Worm (Caenorhabditis elegans) whole organism, young adult: Measurements from ENCODE around the gene mel-11.

Source experiments
- C17E4.6 ChIP-seq: fragments of 200-800 bp; sonication (Bioruptor generic); IDR thresholded peaks from 2 replicates; pipeline ENCODE4 v1.3.6; 2022; ENCODE audit warnings: missing genetic modification reagents, missing genetic modification characterization, missing compliant biosample characterization
- F55B11.4 ChIP-seq: sonication (generic microtip); optimal IDR thresholded peaks from 2 replicates; lab custom pipeline; 2016; ENCODE audit warnings: missing compliant biosample characterization, missing genetic modification characterization, borderline replicate concordance; ENCODE audit not compliant: insufficient read depth
- T26A5.8 ChIP-seq: sonication (generic microtip); optimal IDR thresholded peaks from 2 replicates; lab custom pipeline; 2016; ENCODE audit warnings: missing genetic modification characterization, missing compliant biosample characterization
- ama-1 ChIP-seq, 3 experiments: fragments of 150-350 bp in 1 of 3; sonication (generic microtip) in 2 of 3; optimal IDR thresholded peaks; 2 replicates each; lab custom pipeline; 2014 to 2018; ENCODE audit warnings: missing biosample characterization in 2 of 3, missing genetic modification characterization in 2 of 3, missing genetic modification reagents in 2 of 3
- efl-1 ChIP-seq: fragments of 150-350 bp; optimal IDR thresholded peaks from 2 replicates; lab custom pipeline; 2014; ENCODE audit warnings: missing biosample characterization, missing genetic modification reagents, missing genetic modification characterization
- ekl-4 ChIP-seq: fragments of 200-800 bp; sonication (Bioruptor generic); IDR thresholded peaks from 2 replicates; pipeline ENCODE4 v1.3.6; 2022; ENCODE audit warnings: missing genetic modification reagents, missing genetic modification characterization, missing compliant biosample characterization
- lir-1 ChIP-seq: fragments of 200-800 bp; sonication (Bioruptor generic); conservative IDR thresholded peaks from 2 replicates; pipeline ENCODE4 v1.3.6; 2022; ENCODE audit warnings: missing genetic modification reagents, missing genetic modification characterization, missing compliant biosample characterization
- nfya-1 ChIP-seq: sonication (generic microtip); optimal IDR thresholded peaks from 2 replicates; lab custom pipeline; 2017; ENCODE audit warnings: antibody characterized with exemption, missing compliant biosample characterization, missing genetic modification characterization, borderline replicate concordance; ENCODE audit not compliant: insufficient read depth
- snpc-1.3 ChIP-seq: sonication (generic microtip); optimal IDR thresholded peaks from 2 replicates; lab custom pipeline; 2017; ENCODE audit warnings: missing genetic modification characterization, mild to moderate bottlenecking, missing compliant biosample characterization, antibody characterized with exemption, moderate library complexity, missing genotype, missing genetic modification reagents; ENCODE audit not compliant: insufficient read depth
- snpc-4 ChIP-seq, 5 experiments: fragments of 150-350 bp in 1 of 5; sonication (generic microtip) in 4 of 5; optimal IDR thresholded peaks; 2 replicates each; lab custom pipeline; 2014 to 2018; ENCODE audit warnings: missing genetic modification characterization in 5 of 5, missing biosample characterization in 3 of 5, antibody characterized with exemption in 2 of 5, mild to moderate bottlenecking in 2 of 5, missing compliant biosample characterization in 2 of 5, missing genotype in 2 of 5, moderate library complexity in 2 of 5, missing genetic modification reagents in 1 of 5
- tlf-1 ChIP-seq: fragments of 200-800 bp; sonication (Bioruptor generic); optimal IDR thresholded peaks from 2 replicates; lab custom pipeline; 2018; ENCODE audit warnings: mild to moderate bottlenecking, missing genetic modification characterization, missing compliant biosample characterization
- unc-62 ChIP-seq: fragments of 150-350 bp; optimal IDR thresholded peaks from 2 replicates; lab custom pipeline; 2014; ENCODE audit warnings: missing biosample characterization, missing genetic modification reagents, missing genetic modification characterization

- TF ChIP-seq snpc-1.3 = no peak
- TF ChIP-seq snpc-4 (GFP tag; optimal IDR thresholded peaks at IDR 0.05; lab: Kevin White, UChicago) = no peak
- TF ChIP-seq snpc-4 (tag; optimal IDR thresholded peaks at IDR 0.05; lab: Kevin White, UChicago) = no peak
- TF ChIP-seq C17E4.6 = no peak
- TF ChIP-seq ama-1 (optimal IDR thresholded peaks at IDR 0.05; lab: Kevin White, UChicago) = no peak
- no peak for TF ChIP-seq ama-1 (GFP tag; optimal IDR thresholded peaks at IDR 0.05; lab: Kevin White, UChicago)
- no peak for TF ChIP-seq efl-1 (GFP tag; lab: Kevin White, UChicago)
- no peak for TF ChIP-seq ekl-4 (GFP tag; lab: Robert Waterston, UW)
- no peak for TF ChIP-seq unc-62 (GFP tag; lab: Kevin White, UChicago)
- no peak for TF ChIP-seq F55B11.4
- TF ChIP-seq lir-1 = no peak
- TF ChIP-seq T26A5.8 = no peak
- no peak for TF ChIP-seq nfya-1
- no peak for TF ChIP-seq tlf-1
Measured at ce11 chrII:9316801-9317200, 41.5 kb upstream of the mel-11 start.
